Fruit fly (Drosophila melanogaster) whole organism, embryonic: ENCODE results near the gene CG14362.

Source experiments
- CG14050 ChIP-seq: fragments of 200-800 bp; sonication (Bioruptor generic); IDR thresholded peaks from 3 replicates; pipeline ENCODE4 v1.3.6; 2022; ENCODE audit warnings: missing biosample characterization, missing genetic modification characterization
- CG17612 ChIP-seq: fragments of 200-800 bp; sonication (Bioruptor generic); IDR thresholded peaks from 2 replicates; pipeline ENCODE4 v1.3.6; 2022; ENCODE audit warnings: missing biosample characterization, missing genetic modification characterization
- CG18262 ChIP-seq: fragments of 200-800 bp; optimal IDR thresholded peaks from 3 replicates; lab custom pipeline; 2019; ENCODE audit warnings: missing biosample characterization, mild to moderate bottlenecking, missing genetic modification characterization, moderate library complexity
- CG2199 ChIP-seq: fragments of 200-800 bp; sonication (Bioruptor generic); IDR thresholded peaks from 3 replicates; pipeline ENCODE4 v1.3.6; 2022; ENCODE audit warnings: missing biosample characterization, missing genetic modification characterization
- CG2202 ChIP-seq: fragments of 200-800 bp; sonication (Bioruptor generic); optimal IDR thresholded peaks from 2 replicates; lab custom pipeline; 2018; ENCODE audit warnings: missing biosample characterization, mild to moderate bottlenecking, missing genetic modification characterization
- CG2712 ChIP-seq: fragments of 200-800 bp; optimal IDR thresholded peaks from 3 replicates; lab custom pipeline; 2019; ENCODE audit warnings: missing biosample characterization, mild to moderate bottlenecking, missing genetic modification characterization, moderate library complexity
- CG34224 ChIP-seq: fragments of 200-800 bp; sonication (Bioruptor generic); IDR thresholded peaks from 3 replicates; pipeline ENCODE4 v1.3.6; 2022; ENCODE audit warnings: missing biosample characterization, missing genetic modification characterization; ENCODE audit not compliant: partially characterized antibody
- CG6689 ChIP-seq: fragments of 200-800 bp; sonication (Bioruptor generic); IDR thresholded peaks from 2 replicates; pipeline ENCODE4 v1.3.6; 2022; ENCODE audit warnings: missing biosample characterization, missing genetic modification characterization
- CG8281 ChIP-seq: fragments of 200-800 bp; sonication (Bioruptor generic); optimal IDR thresholded peaks from 2 replicates; lab custom pipeline; 2018; ENCODE audit warnings: missing biosample characterization, mild to moderate bottlenecking, missing genetic modification characterization, moderate library complexity
- CG8359 ChIP-seq: fragments of 200-800 bp; sonication (Bioruptor generic); optimal IDR thresholded peaks from 2 replicates; lab custom pipeline; 2017; ENCODE audit warnings: missing biosample characterization, mild to moderate bottlenecking, missing genetic modification characterization, borderline replicate concordance
- CG8765 ChIP-seq: fragments of 200-800 bp; sonication (Bioruptor generic); IDR thresholded peaks from 2 replicates; pipeline ENCODE4 v1.3.6; 2022; ENCODE audit warnings: missing biosample characterization, missing genetic modification characterization
- Deaf1 ChIP-seq: fragments of 200-800 bp; optimal IDR thresholded peaks from 3 replicates; lab custom pipeline; 2019; ENCODE audit warnings: missing biosample characterization, mild to moderate bottlenecking, missing genetic modification characterization, moderate library complexity
- Dip3 ChIP-seq: fragments of 200-800 bp; sonication (Bioruptor generic); optimal IDR thresholded peaks from 3 replicates; lab custom pipeline; 2016; ENCODE audit warnings: missing biosample characterization, missing genetic modification characterization
- Dll ChIP-seq: fragments of 200-800 bp; sonication (Bioruptor generic); IDR thresholded peaks from 4 replicates; pipeline ENCODE4 v1.3.6; 2022; ENCODE audit warnings: missing biosample characterization, missing genetic modification characterization; ENCODE audit not compliant: partially characterized antibody
- Drgx ChIP-seq: fragments of 200-800 bp; sonication (Bioruptor generic); IDR thresholded peaks from 2 replicates; pipeline ENCODE4 v1.3.6; 2022; ENCODE audit warnings: missing biosample characterization, missing genetic modification characterization
- Ets65A ChIP-seq: fragments of 200-800 bp; sonication (Bioruptor generic); peaks from one replicate; lab custom pipeline; 2016; ENCODE audit warnings: missing biosample characterization, missing genetic modification characterization
- Gug ChIP-seq: fragments of 200-800 bp; sonication (Bioruptor generic); IDR thresholded peaks from 4 replicates; pipeline ENCODE4 v1.3.6; 2022; ENCODE audit warnings: missing biosample characterization, missing genetic modification characterization
- Nf-YC ChIP-seq: fragments of 200-800 bp; optimal IDR thresholded peaks from 3 replicates; lab custom pipeline; 2019; ENCODE audit warnings: missing biosample characterization, mild to moderate bottlenecking, missing genetic modification characterization, moderate library complexity
- NfI ChIP-seq: fragments of 200-800 bp; sonication (Bioruptor generic); optimal IDR thresholded peaks from 3 replicates; lab custom pipeline; 2018; ENCODE audit warnings: missing biosample characterization, mild to moderate bottlenecking, missing genetic modification characterization, moderate library complexity
- PHDP ChIP-seq: fragments of 200-800 bp; sonication (Bioruptor generic); optimal IDR thresholded peaks from 3 replicates; lab custom pipeline; 2018; ENCODE audit warnings: missing biosample characterization, mild to moderate bottlenecking, missing genetic modification characterization, moderate library complexity
- Pdp1 ChIP-seq, 2 experiments: fragments of 200-800 bp; sonication (Bioruptor generic); optimal IDR thresholded peaks; 3 replicates each; lab custom pipeline; 2016; ENCODE audit warnings: missing biosample characterization in 2 of 2, missing genetic modification characterization in 2 of 2, mild to moderate bottlenecking in 1 of 2, moderate library complexity in 1 of 2
- Taf1 ChIP-seq: fragments of 200-800 bp; sonication (Bioruptor generic); IDR thresholded peaks from 2 replicates; pipeline ENCODE4 v1.3.6; 2022; ENCODE audit warnings: missing biosample characterization, missing genetic modification characterization
- Vsx1 ChIP-seq: fragments of 200-800 bp; sonication (Bioruptor generic); optimal IDR thresholded peaks from 2 replicates; lab custom pipeline; 2017; ENCODE audit warnings: missing biosample characterization, mild to moderate bottlenecking, missing genetic modification characterization, missing genetic modification reagents
- Xrp1 ChIP-seq: fragments of 200-800 bp; sonication (Bioruptor generic); IDR thresholded peaks from 2 replicates; pipeline ENCODE4 v1.3.6; 2022; ENCODE audit warnings: missing biosample characterization, missing genetic modification characterization
- ac ChIP-seq: fragments of 200-800 bp; sonication (Bioruptor generic); optimal IDR thresholded peaks from 3 replicates; lab custom pipeline; 2017; ENCODE audit warnings: missing biosample characterization, mild to moderate bottlenecking, missing genetic modification characterization
- az2 ChIP-seq: fragments of 200-800 bp; sonication (Bioruptor generic); optimal IDR thresholded peaks from 3 replicates; lab custom pipeline; 2016; ENCODE audit warnings: missing biosample characterization, missing genetic modification characterization
- bigmax ChIP-seq: fragments of 200-800 bp; sonication (Bioruptor generic); optimal IDR thresholded peaks from 2 replicates; lab custom pipeline; 2018; ENCODE audit warnings: missing biosample characterization, mild to moderate bottlenecking, missing genetic modification characterization
- bsh ChIP-seq, 2 experiments: fragments of 200-800 bp; sonication (Bioruptor generic); optimal IDR thresholded peaks; 2 replicates each; lab custom pipeline; 2017 to 2018; ENCODE audit warnings: mild to moderate bottlenecking in 2 of 2, missing biosample characterization in 2 of 2, missing genetic modification characterization in 2 of 2, moderate library complexity in 1 of 2
- crp ChIP-seq, 2 experiments: fragments of 200-800 bp; sonication (Bioruptor generic); optimal IDR thresholded peaks; 2 replicates in 1 of 2; 3 replicates in 1 of 2; lab custom pipeline; 2017; ENCODE audit warnings: missing biosample characterization in 2 of 2, missing genetic modification characterization in 2 of 2, mild to moderate bottlenecking in 1 of 2, moderate library complexity in 1 of 2
- danr ChIP-seq: fragments of 200-800 bp; sonication (Bioruptor generic); IDR thresholded peaks from 2 replicates; pipeline ENCODE4 v1.3.6; 2022; ENCODE audit warnings: missing biosample characterization, missing genetic modification characterization
- disco-r ChIP-seq: fragments of 200-800 bp; sonication (Bioruptor generic); optimal IDR thresholded peaks from 2 replicates; lab custom pipeline; 2016; ENCODE audit warnings: missing biosample characterization, missing genetic modification characterization
- dmrt11E ChIP-seq: fragments of 200-800 bp; sonication (Bioruptor generic); optimal IDR thresholded peaks from 3 replicates; lab custom pipeline; 2018; ENCODE audit warnings: missing biosample characterization, mild to moderate bottlenecking, missing genetic modification characterization, moderate library complexity
- hb ChIP-seq: fragments of 200-800 bp; sonication (Bioruptor generic); IDR thresholded peaks from 3 replicates; pipeline ENCODE4 v1.3.6; 2022; ENCODE audit warnings: missing biosample characterization, missing genetic modification characterization; ENCODE audit not compliant: partially characterized antibody
- lbe ChIP-seq: fragments of 200-800 bp; sonication (Bioruptor generic); optimal IDR thresholded peaks from 2 replicates; lab custom pipeline; 2016; ENCODE audit warnings: missing biosample characterization, mild to moderate bottlenecking, missing genetic modification characterization
- nom ChIP-seq: fragments of 200-800 bp; sonication (Bioruptor generic); optimal IDR thresholded peaks from 2 replicates; lab custom pipeline; 2017; ENCODE audit warnings: missing biosample characterization, missing genetic modification characterization, mild to moderate bottlenecking, moderate library complexity, missing genetic modification reagents
- onecut ChIP-seq: fragments of 200-800 bp; sonication (Bioruptor generic); IDR thresholded peaks from 2 replicates; pipeline ENCODE4 v1.3.6; 2022; ENCODE audit warnings: missing biosample characterization, missing genetic modification characterization
- prd ChIP-seq, 3 experiments: fragments of >200 bp in 2 of 3; fragments of 200-800 bp in 1 of 3; sonication (Bioruptor generic) in 1 of 3; optimal IDR thresholded peaks in 2 of 3; IDR thresholded peaks in 1 of 3; 2 replicates in 2 of 3; 3 replicates in 1 of 3; pipeline versions ENCODE4 v1.3.6 to Lab custom; 2017 to 2022; ENCODE audit warnings: missing biosample characterization in 1 of 3, missing genetic modification characterization in 1 of 3
- salm ChIP-seq: fragments of 200-800 bp; sonication (Bioruptor generic); optimal IDR thresholded peaks from 2 replicates; lab custom pipeline; 2018; ENCODE audit warnings: missing biosample characterization, mild to moderate bottlenecking, missing genetic modification characterization
- shn ChIP-seq: fragments of 200-800 bp; sonication (Bioruptor generic); optimal IDR thresholded peaks from 3 replicates; lab custom pipeline; 2016; ENCODE audit warnings: missing biosample characterization, missing genetic modification characterization
- slbo ChIP-seq: fragments of 200-800 bp; sonication (Bioruptor generic); IDR thresholded peaks from 2 replicates; pipeline ENCODE4 v1.3.6; 2022; ENCODE audit warnings: missing biosample characterization, missing genetic modification characterization
- sob ChIP-seq: fragments of 200-800 bp; sonication (Bioruptor generic); IDR thresholded peaks from 2 replicates; pipeline ENCODE4 v1.3.6; 2022; ENCODE audit warnings: missing biosample characterization, missing genetic modification characterization
- sr ChIP-seq: fragments of 200-800 bp; sonication (Bioruptor generic); IDR thresholded peaks from 3 replicates; pipeline ENCODE4 v1.3.6; 2022; ENCODE audit warnings: missing biosample characterization, missing genetic modification characterization
- zen ChIP-seq: fragments of 200-800 bp; sonication (Bioruptor generic); optimal IDR thresholded peaks from 3 replicates; lab custom pipeline; 2018; ENCODE audit warnings: missing biosample characterization, mild to moderate bottlenecking, missing genetic modification characterization, moderate library complexity

The CG14362 gene

dm6 chr3R:13848272-13848671, 7.0 kb downstream of the CG14362 start:
- TF ChIP-seq bsh (GFP tag; optimal IDR thresholded peaks at IDR 0.05; lab: Kevin White, UChicago), result peak in 1 of 2 experiments; percentile 9
- no peak for TF ChIP-seq NfI (GFP tag; lab: Kevin White, UChicago)

- TF ChIP-seq Drgx, result peak; percentile 19; the same call in 1 of the 2 replicates
- no peak for TF ChIP-seq sr (GFP tag; lab: Robert Waterston, UW)
- TF ChIP-seq CG34224 (GFP tag; lab: Robert Waterston, UW), result no peak
- no peak for TF ChIP-seq PHDP (tag; lab: Kevin White, UChicago)
- no peak for TF ChIP-seq danr (GFP tag; lab: Robert Waterston, UW)
- peak; percentile 75 for TF ChIP-seq CG8281 (tag; lab: Kevin White, UChicago)
- TF ChIP-seq CG17612, result no peak
- TF ChIP-seq, all 482 proteins: peak for 2
Observed at dm6 chr3R:13847289-13847688, 8.0 kb downstream of the CG14362 start.

dm6 chr3R:13845926-13846325, 9.3 kb downstream of the CG14362 start:
- TF ChIP-seq bsh (GFP tag; optimal IDR thresholded peaks at IDR 0.05; lab: Kevin White, UChicago) (peak in 1 of 2 experiments; percentile 29), Dip3 (GFP tag; lab: Kevin White, UChicago) (no peak)

dm6 chr3R:13845250-13845699, 10.0 kb downstream of the CG14362 start:
- peak; percentile 22 for TF ChIP-seq dmrt11E (tag; lab: Kevin White, UChicago)
- no peak for TF ChIP-seq Gug (GFP tag; lab: Robert Waterston, UW)
- TF ChIP-seq nom (GFP tag; lab: Kevin White, UChicago), result peak; percentile 85
- TF ChIP-seq bigmax (GFP tag; lab: Kevin White, UChicago), result no peak
- TF ChIP-seq CG2199 (GFP tag; lab: Robert Waterston, UW), result no peak
- 0 out of 2 replicates have a peak, but pooled peaks have one; percentile 26 for TF ChIP-seq CG6689 (GFP tag; lab: Robert Waterston, UW)
- no peak for TF ChIP-seq salm (tag; lab: Kevin White, UChicago)
- TF ChIP-seq sob (GFP tag; lab: Robert Waterston, UW), result no peak
- peak in 1 of 2 experiments; percentile 6 for TF ChIP-seq Pdp1 (GFP tag; optimal IDR thresholded peaks at IDR 0.05; lab: Kevin White, UChicago)
- no peak for TF ChIP-seq CG2202 (tag; lab: Kevin White, UChicago)
- TF ChIP-seq Nf-YC, result no peak
- peak; percentile 45; the same call in 1 of the 2 replicates for TF ChIP-seq Xrp1 (GFP tag; lab: Robert Waterston, UW)
- TF ChIP-seq lbe, result peak; percentile 53
- TF ChIP-seq ac, result no peak
- no peak for TF ChIP-seq CG8765 (GFP tag; lab: Robert Waterston, UW)
- TF ChIP-seq CG2712 (tag; lab: Kevin White, UChicago), result peak; percentile 9
- TF ChIP-seq slbo (GFP tag; lab: Robert Waterston, UW), result 0 out of 2 replicates have a peak, but pooled peaks have one; percentile 14
- TF ChIP-seq crp (GFP tag; optimal IDR thresholded peaks at IDR 0.05; lab: Kevin White, UChicago), result no peak
- TF ChIP-seq Vsx1 (GFP tag; lab: Kevin White, UChicago), result no peak
- TF ChIP-seq CG14050 (GFP tag; lab: Robert Waterston, UW), result no peak
- peak; percentile 58 for TF ChIP-seq Ets65A (GFP tag; lab: Kevin White, UChicago)
- no peak for TF ChIP-seq zen (tag; lab: Kevin White, UChicago)
- TF ChIP-seq bsh (GFP tag; optimal IDR thresholded peaks at IDR 0.05; lab: Kevin White, UChicago), result peak in 1 of 2 experiments; percentile 86
- TF ChIP-seq Deaf1 (tag; lab: Kevin White, UChicago), result no peak
- no peak for TF ChIP-seq disco-r (GFP tag; lab: Kevin White, UChicago)
- no peak for TF ChIP-seq CG8359 (GFP tag; lab: Kevin White, UChicago)
- TF ChIP-seq prd (optimal IDR thresholded peaks at IDR 0.05; lab: Kevin White, UChicago), result no peak
- TF ChIP-seq prd (GFP tag; IDR thresholded peaks at IDR 0.05; lab: Robert Waterston, UW), result peak; percentile 34; the same call in 2 of the 3 replicates
- no peak for TF ChIP-seq Dll (GFP tag; lab: Robert Waterston, UW)
- TF ChIP-seq shn (GFP tag; lab: Kevin White, UChicago), result no peak
- TF ChIP-seq Drgx, result peak; percentile 84
- no peak for TF ChIP-seq hb (GFP tag; lab: Robert Waterston, UW)
- no peak for TF ChIP-seq CG18262
- TF ChIP-seq az2 (GFP tag; lab: Kevin White, UChicago), result no peak
- no peak for TF ChIP-seq Taf1 (GFP tag; lab: Robert Waterston, UW)
- no peak for TF ChIP-seq onecut (GFP tag; lab: Robert Waterston, UW)
